Worm (Caenorhabditis elegans): ENCODE measurements around the gene nhr-143.

nhr-143 gene

DNA sequence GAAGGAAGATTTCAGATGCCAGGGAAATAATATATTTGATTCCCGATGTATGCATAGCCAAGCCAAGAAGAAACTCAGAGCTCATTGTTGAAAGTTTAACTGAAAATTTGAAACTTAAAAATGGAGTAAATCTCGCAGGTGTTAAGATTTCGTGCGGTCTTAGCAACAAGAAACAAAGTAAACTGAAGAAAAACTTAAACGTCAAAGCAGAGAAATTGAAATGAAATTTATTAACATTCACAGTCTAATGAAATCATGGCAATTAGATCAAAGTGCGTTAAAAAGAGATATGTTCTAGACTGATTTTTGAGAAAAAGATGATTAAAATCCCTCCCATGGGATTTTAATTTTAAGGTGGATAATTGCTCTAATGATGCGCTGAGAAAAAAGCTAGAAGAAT lies 6.1 kb upstream of the nhr-143 start, which contains the start of gene str-84:
TSS of gene str-84 (minus strand) at position 101 of the 400 bp plus-strand sequence.
- TF ChIP-seq elt-1 (tag; optimal IDR thresholded peaks at IDR 0.05; ENCODE audit: borderline replicate concordance, insufficient read depth): no peak
- no peak for TF ChIP-seq elt-3 (tag; optimal IDR thresholded peaks at IDR 0.05)

DNA sequence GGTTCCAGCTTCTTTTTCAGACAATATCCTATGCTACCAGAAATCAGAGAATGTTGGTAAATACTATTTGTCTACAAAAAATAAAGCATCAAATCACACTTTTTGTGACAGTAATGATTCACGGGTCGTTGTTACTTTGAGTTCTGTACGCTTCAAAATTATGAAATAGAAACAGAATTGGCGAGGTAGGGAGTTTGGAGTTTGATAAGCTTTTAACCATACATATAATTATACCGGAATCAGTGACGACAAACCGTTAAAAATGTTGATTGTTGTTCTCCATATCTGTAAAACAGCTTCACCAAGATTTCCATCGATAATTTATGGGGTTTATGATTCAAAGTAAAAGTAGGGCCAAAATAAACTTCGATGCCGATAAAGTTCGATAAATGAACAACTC lies 3.2 kb upstream of the nhr-143 start:
- TF ChIP-seq lin-32 (GFP tag; optimal IDR thresholded peaks at IDR 0.05): no peak
- TF ChIP-seq ceh-83 (GFP tag; optimal IDR thresholded peaks at IDR 0.05): no peak
- TF ChIP-seq elt-1 (tag; optimal IDR thresholded peaks at IDR 0.05; ENCODE audit: borderline replicate concordance, insufficient read depth): no peak

DNA sequence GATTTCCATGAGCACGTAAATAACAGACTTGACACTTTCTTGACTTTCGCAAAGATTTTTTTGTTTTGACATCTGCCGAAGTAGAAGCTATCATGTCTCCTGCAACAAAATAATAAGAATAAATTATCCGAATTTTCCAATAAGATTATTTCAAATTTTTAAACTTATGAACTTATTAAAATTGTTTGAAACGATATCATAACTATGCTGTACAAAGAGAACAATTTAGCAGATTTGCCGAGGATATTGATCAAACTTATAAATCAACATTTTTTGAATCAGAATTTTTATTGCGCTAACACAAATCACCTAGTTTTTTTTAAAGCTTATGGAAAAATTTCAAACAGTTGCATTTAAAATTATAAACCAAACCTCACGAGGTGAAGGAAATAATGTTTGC lies 2.5 kb downstream of the nhr-143 start, which contains the start of gene nhr-195:
TSS of gene nhr-195 (minus strand) at position 101 of the 400 bp plus-strand sequence.
- no peak for TF ChIP-seq drap-1 (GFP tag; optimal IDR thresholded peaks at IDR 0.05)
- no peak for TF ChIP-seq tbx-8 (GFP tag; optimal IDR thresholded peaks at IDR 0.05)
- TF ChIP-seq mab-5 (tag; optimal IDR thresholded peaks at IDR 0.05): no peak
- no peak for TF ChIP-seq mls-2 (tag; optimal IDR thresholded peaks at IDR 0.05)
- no peak for TF ChIP-seq nhr-76 (tag; optimal IDR thresholded peaks at IDR 0.05)
- no peak for TF ChIP-seq lsy-2 (tag; optimal IDR thresholded peaks at IDR 0.05)
- no peak for TF ChIP-seq nhr-12 (tag; optimal IDR thresholded peaks at IDR 0.05)
- TF ChIP-seq ceh-39 (tag; optimal IDR thresholded peaks at IDR 0.05): no peak
- TF ChIP-seq unc-39 (tag; optimal IDR thresholded peaks at IDR 0.05): no peak

DNA sequence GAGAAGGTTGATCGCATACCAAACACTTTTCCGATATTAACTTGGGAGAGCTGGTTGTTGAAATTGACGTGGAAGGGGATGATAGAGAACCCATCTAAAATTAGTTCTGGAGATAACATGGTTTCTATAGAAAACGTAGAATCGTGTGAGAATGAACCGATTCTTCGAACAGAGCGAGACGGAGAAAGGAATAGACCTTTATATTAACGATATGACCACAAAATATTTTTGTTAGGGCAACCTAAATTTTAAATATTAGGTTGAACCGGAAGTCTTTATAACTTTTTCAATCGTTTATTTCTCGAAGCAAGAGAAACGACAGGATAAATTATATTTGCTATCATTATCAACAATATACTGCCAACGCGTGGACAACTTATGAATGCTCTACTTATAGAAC lies 8.7 kb downstream of the nhr-143 start, which contains the start of gene nhr-219:
TSS of gene nhr-219 (minus strand) at position 101 of the 400 bp plus-strand sequence.
- TF ChIP-seq elt-3 (tag; optimal IDR thresholded peaks at IDR 0.05): no peak
- no peak for TF ChIP-seq unc-62 (GFP tag; optimal IDR thresholded peaks at IDR 0.05)
- no peak for TF ChIP-seq ztf-11 (tag; optimal IDR thresholded peaks at IDR 0.05)
- TF ChIP-seq M03D4.4 (tag; optimal IDR thresholded peaks at IDR 0.05): no peak

DNA sequence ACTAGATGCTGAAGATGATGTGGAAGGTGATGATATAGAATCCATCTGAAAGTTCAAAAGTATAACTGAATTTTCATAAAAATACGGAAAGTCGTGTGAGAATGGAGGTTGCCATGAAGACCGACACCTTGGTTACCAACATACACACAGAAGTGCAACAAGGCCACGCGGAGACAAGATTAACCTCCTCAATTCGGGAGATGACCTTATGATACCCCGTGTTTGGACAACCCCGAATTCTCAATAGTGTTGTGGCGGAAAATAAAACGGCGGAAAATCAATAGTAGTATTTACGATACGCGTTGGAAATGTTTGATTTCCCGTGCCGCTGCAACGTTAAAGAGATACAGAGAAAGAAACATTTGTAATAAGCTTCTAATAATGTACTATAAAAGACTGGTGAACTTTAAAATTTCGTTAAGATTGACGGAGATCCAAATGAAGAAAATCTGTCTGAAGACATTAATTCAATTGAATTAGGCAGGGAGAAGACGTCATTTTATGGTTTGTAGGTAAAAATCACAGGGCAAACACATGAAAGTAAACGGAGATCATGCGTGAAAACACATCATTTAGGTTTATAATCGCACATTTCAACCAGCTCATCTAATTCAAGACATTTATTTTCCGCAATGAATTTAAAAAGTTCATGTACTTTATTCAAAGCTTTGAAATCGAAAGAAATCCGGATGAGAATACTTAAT lies 10.5 kb downstream of the nhr-143 start, which contains the start of gene nhr-44:
TSS of gene nhr-44 (minus strand) at position 51 of the 704 bp plus-strand sequence.
- TF ChIP-seq blmp-1 (tag; optimal IDR thresholded peaks at IDR 0.05) (no peak), elt-1 (tag; optimal IDR thresholded peaks at IDR 0.05; ENCODE audit: borderline replicate concordance, insufficient read depth) (peak; percentile 18), pha-4 (tag; optimal IDR thresholded peaks at IDR 0.05) (peak; percentile 50), elt-3 (tag; optimal IDR thresholded peaks at IDR 0.05) (no peak), snpc-4 (tag; optimal IDR thresholded peaks at IDR 0.05) (no peak), lin-32 (GFP tag; optimal IDR thresholded peaks at IDR 0.05) (no peak), zip-8 (tag; optimal IDR thresholded peaks at IDR 0.05) (no peak)

DNA sequence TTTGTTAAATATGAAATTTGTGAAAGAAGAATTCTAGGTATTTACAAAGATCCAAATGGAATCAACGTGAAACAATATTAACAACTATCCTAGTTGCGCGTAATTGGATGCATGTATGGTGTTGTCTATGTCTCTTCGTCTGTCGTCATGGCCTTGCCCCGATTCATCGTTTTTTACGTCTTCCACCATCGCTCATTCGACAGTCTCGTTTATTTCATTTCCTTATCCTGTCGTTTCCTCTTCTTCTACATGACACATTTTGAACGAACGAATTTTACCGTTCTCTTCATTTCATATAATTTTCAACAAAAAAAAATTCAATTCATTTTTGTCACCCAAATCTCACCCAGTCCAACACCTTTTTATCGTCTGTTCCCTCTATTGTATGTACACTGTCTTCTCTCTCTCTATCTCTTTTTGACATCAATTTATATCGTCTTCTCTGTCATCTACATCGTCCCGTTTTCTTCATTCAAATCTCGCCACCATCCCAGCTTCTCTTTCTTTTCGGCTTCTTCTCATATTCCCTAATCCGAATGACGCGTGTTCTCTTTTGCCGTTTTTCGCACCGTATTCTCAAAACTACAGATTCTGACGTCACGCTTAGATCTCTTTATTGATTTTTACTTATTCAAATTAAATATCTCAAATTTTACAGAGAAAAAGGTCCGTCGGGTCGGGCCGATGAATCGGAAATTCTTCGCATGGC lies 18.2 kb downstream of the nhr-143 start, which contains the start of gene ttc-17:
TSS of gene ttc-17 (plus strand) at position 659 of the 709 bp plus-strand sequence.
- peak; percentile 34 for TF ChIP-seq ces-1 (GFP tag; optimal IDR thresholded peaks at IDR 0.05)
- TF ChIP-seq unc-62 (GFP tag; optimal IDR thresholded peaks at IDR 0.05): no peak
- TF ChIP-seq ham-2 (GFP tag; optimal IDR thresholded peaks at IDR 0.05): peak; percentile 17

DNA sequence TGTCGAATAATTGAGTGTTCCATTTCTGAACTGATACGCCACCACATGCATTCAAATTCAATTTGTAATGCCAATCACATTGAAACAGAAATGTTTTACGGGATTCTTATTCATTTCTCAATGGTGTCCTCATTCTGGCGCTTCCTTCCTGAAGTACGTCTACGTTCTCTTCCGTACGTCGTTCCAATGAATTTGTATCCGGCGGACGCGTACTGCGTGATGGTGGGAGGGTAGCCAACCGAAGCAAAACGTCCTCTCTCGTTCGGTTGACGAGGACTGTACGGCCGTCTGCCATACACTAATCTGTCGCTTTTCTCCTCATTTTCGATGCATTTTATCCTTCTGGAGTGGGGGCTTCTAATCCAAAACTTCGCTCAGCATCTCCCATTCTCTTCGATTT lies 24.9 kb downstream of the nhr-143 start:
- no peak for TF ChIP-seq M03D4.4 (tag; optimal IDR thresholded peaks at IDR 0.05)

DNA sequence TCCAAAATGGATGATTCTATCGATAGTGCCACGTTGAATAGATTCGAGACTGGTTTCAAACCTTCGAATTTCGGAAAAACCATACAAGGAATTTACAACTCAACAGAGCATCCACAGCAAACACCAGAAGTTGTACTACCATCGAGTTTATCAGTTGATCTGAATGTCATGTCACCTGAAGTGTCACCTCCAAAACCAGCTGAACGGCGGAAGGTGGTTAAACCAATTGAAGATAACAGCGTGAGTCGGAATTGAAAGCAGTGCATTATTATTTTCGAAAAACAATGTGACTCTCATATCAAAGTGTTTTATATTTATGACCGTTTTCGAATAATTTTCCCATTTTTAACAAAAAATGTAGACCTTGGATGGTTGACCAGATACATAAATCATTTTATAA lies 25.7 kb downstream of the nhr-143 start:
- no peak for TF ChIP-seq zip-8 (tag; optimal IDR thresholded peaks at IDR 0.05)
- no peak for TF ChIP-seq lin-32 (GFP tag; optimal IDR thresholded peaks at IDR 0.05)
- TF ChIP-seq ztf-11 (tag; optimal IDR thresholded peaks at IDR 0.05): no peak
- no peak for TF ChIP-seq unc-120 (tag; optimal IDR thresholded peaks at IDR 0.05; ENCODE audit: poor library complexity, severe bottlenecking)
- TF ChIP-seq blmp-1 (tag; optimal IDR thresholded peaks at IDR 0.05): no peak
- TF ChIP-seq ces-1 (GFP tag; optimal IDR thresholded peaks at IDR 0.05): no peak
- TF ChIP-seq pha-4 (tag; optimal IDR thresholded peaks at IDR 0.05): no peak
- no peak for TF ChIP-seq drap-1 (GFP tag; optimal IDR thresholded peaks at IDR 0.05)
- TF ChIP-seq snpc-4 (tag; optimal IDR thresholded peaks at IDR 0.05): no peak
- TF ChIP-seq lin-13 (tag; optimal IDR thresholded peaks at IDR 0.05): no peak
- no peak for TF ChIP-seq tbx-8 (GFP tag; optimal IDR thresholded peaks at IDR 0.05)
- TF ChIP-seq sem-2 (GFP tag; optimal IDR thresholded peaks at IDR 0.05): no peak
- no peak for TF ChIP-seq M03D4.4 (tag; optimal IDR thresholded peaks at IDR 0.05)
